Worm (Caenorhabditis elegans) whole organism, L2 larva: ENCODE data around the gene frpr-8.

ENCODE experiments used
- ama-1 ChIP-seq: fragments of 150-350 bp; optimal IDR thresholded peaks from 2 replicates; lab custom pipeline; 2018; ENCODE audit warnings: inconsistent platforms
- blmp-1 ChIP-seq: sonication (generic microtip); optimal IDR thresholded peaks from 2 replicates; lab custom pipeline; 2017; ENCODE audit warnings: missing genetic modification characterization, mild to moderate bottlenecking, missing compliant biosample characterization, antibody characterized with exemption, moderate library complexity; ENCODE audit not compliant: insufficient read depth
- crh-2 ChIP-seq: sonication (generic microtip); optimal IDR thresholded peaks from 2 replicates; lab custom pipeline; 2017; ENCODE audit warnings: missing biosample characterization, missing genetic modification characterization
- egl-27 ChIP-seq: sonication (generic microtip); optimal IDR thresholded peaks from 3 replicates; lab custom pipeline; 2017; ENCODE audit warnings: missing biosample characterization, missing genetic modification reagents, missing genetic modification characterization
- lsy-2 ChIP-seq, 2 experiments: fragments of 150-350 bp in 1 of 2; sonication (generic microtip) in 1 of 2; optimal IDR thresholded peaks; 2 replicates each; lab custom pipeline; 2014 to 2017; ENCODE audit warnings: missing biosample characterization in 2 of 2, missing genetic modification characterization in 2 of 2
- mdl-1 ChIP-seq, 2 experiments: fragments of 150-350 bp in 1 of 2; sonication (generic microtip) in 1 of 2; optimal IDR thresholded peaks; 2 replicates each; lab custom pipeline; 2017; ENCODE audit warnings: missing biosample characterization in 2 of 2, missing genetic modification characterization in 2 of 2
- nhr-12 ChIP-seq: fragments of 150-350 bp; optimal IDR thresholded peaks from 2 replicates; lab custom pipeline; 2014; ENCODE audit warnings: missing biosample characterization, missing genetic modification characterization
- nhr-23 ChIP-seq: fragments of 150-350 bp; optimal IDR thresholded peaks from 2 replicates; lab custom pipeline; 2014; ENCODE audit warnings: missing biosample characterization, missing genetic modification reagents, missing genetic modification characterization
- sem-4 ChIP-seq: fragments of 150-350 bp; optimal IDR thresholded peaks from 2 replicates; lab custom pipeline; 2014; ENCODE audit warnings: missing biosample characterization, missing genetic modification reagents, missing genetic modification characterization
- snpc-4 ChIP-seq: fragments of 150-350 bp; optimal IDR thresholded peaks from 2 replicates; lab custom pipeline; 2014; ENCODE audit warnings: missing biosample characterization, missing genetic modification characterization
- unc-55 ChIP-seq: fragments of 150-350 bp; sonication (generic microtip); optimal IDR thresholded peaks from 3 replicates; lab custom pipeline; 2014; ENCODE audit warnings: missing biosample characterization, missing genetic modification reagents, missing genetic modification characterization
- unc-62 ChIP-seq: fragments of 150-350 bp; optimal IDR thresholded peaks from 2 replicates; lab custom pipeline; 2014; ENCODE audit warnings: missing biosample characterization, missing genetic modification reagents, missing genetic modification characterization
- ztf-11 ChIP-seq: sonication (generic microtip); optimal IDR thresholded peaks from 2 replicates; lab custom pipeline; 2017; ENCODE audit warnings: missing biosample characterization, missing genetic modification characterization

DNA sequence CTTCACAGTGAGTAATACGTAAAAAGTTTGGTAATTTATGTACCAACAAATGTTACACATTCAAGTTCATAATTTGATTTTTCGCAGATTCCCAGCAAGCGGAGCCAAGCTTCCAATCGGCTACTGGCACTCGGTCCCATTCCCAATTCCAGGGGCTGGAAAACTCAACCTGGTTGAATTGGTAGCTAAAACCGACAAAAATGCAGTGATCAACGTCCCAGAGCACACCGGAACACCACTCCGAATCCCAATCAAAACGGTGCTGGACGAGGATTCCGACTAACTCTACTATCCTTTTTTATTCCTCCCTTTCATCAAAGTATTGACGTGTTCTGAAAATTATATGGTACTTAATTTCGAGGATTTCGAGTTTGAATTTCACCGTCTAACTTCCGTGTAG is 20.3 kb upstream of the frpr-8 start:
- no peak for TF ChIP-seq unc-55 (GFP tag; lab: Kevin White, UChicago)
- TF ChIP-seq nhr-23 (tag; lab: Kevin White, UChicago) = no peak
- TF ChIP-seq crh-2 (tag; lab: Kevin White, UChicago) = no peak
- TF ChIP-seq unc-62 = no peak
- no peak for TF ChIP-seq nhr-12 (tag; lab: Kevin White, UChicago)
- TF ChIP-seq mdl-1 (tag; optimal IDR thresholded peaks at IDR 0.05; lab: Kevin White, UChicago) = no peak
- TF ChIP-seq ztf-11 (tag; lab: Kevin White, UChicago) = no peak
- no peak for TF ChIP-seq lsy-2 (tag; optimal IDR thresholded peaks at IDR 0.05; lab: Kevin White, UChicago)
- no peak for TF ChIP-seq ama-1
- no peak for TF ChIP-seq snpc-4
- TF ChIP-seq egl-27 (tag; lab: Kevin White, UChicago) = no peak
- no peak for TF ChIP-seq blmp-1 (tag; lab: Kevin White, UChicago)
- no peak for TF ChIP-seq sem-4 (tag; lab: Kevin White, UChicago)
